Fruit fly (Drosophila melanogaster): Measurements from ENCODE around the gene zld.

DNA sequence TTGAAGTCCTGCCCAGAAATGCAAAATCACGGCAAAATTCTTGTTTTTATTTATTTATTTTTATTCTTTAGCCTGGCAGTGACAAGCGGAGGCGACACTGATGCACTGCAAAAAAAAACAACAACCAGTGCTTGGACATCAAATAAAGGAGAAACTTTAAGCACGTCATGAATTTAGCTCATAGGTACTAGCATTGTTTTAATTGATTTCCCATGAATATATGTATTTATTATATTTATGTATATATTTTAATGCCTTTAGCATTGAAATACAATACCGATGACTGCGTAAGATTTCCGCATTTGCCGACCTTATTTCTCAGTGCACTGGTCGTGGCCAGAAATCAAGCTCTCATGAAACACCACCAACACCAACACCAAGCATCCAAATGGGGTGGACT is 35.3 kb upstream of the zld start:
- TF ChIP-seq Blimp-1 (GFP tag; optimal IDR thresholded peaks at IDR 0.05) = no peak
- no peak for TF ChIP-seq Ets96B (tag; optimal IDR thresholded peaks at IDR 0.05)
- no peak for TF ChIP-seq CG6854 (GFP tag; optimal IDR thresholded peaks at IDR 0.05)
- no peak for TF ChIP-seq Sox102F (GFP tag; optimal IDR thresholded peaks at IDR 0.05)
- no peak for TF ChIP-seq fkh (GFP tag; optimal IDR thresholded peaks at IDR 0.05)
- no peak for TF ChIP-seq CG11294 (GFP tag; IDR thresholded peaks at IDR 0.05)
- TF ChIP-seq esn (GFP tag; optimal IDR thresholded peaks at IDR 0.05) = no peak
- no peak for TF ChIP-seq acj6 (GFP tag; optimal IDR thresholded peaks at IDR 0.05)
- TF ChIP-seq Eip93F (GFP tag; optimal IDR thresholded peaks at IDR 0.05) = no peak
